Fruit fly (Drosophila melanogaster) whole organism: Measurements from ENCODE around the gene CG32235.

ENCODE experiments used
- CG8478 ChIP-seq: fragments of >200 bp; optimal IDR thresholded peaks from 2 replicates; lab custom pipeline; 2018; ENCODE audit warnings: inconsistent platforms
- psq ChIP-seq: fragments of >200 bp; optimal IDR thresholded peaks from 2 replicates; lab custom pipeline; 2017

- TF ChIP-seq CG8478 = no peak
- TF ChIP-seq psq = no peak
These were observed 17.6 kb downstream of the CG32235 start for dm6 chr3L:4842710-4843109.
